Worm (Caenorhabditis elegans) whole organism, L4 larva: ENCODE data around the gene ttr-23.

Experiments used
- mdl-1 ChIP-seq, 2 experiments: fragments of 150-350 bp in 1 of 2; sonication (generic microtip) in 1 of 2; optimal IDR thresholded peaks; 2 replicates each; lab custom pipeline; 2014 to 2017; ENCODE audit warnings: missing biosample characterization in 2 of 2, missing genetic modification characterization in 2 of 2
- mxl-2 ChIP-seq: fragments of 200-800 bp; sonication (Bioruptor generic); conservative IDR thresholded peaks from 2 replicates; pipeline ENCODE4 v1.3.6; 2022; ENCODE audit warnings: missing genetic modification reagents, missing genetic modification characterization, missing compliant biosample characterization
- nhr-102 ChIP-seq: sonication (generic microtip); optimal IDR thresholded peaks from 2 replicates; lab custom pipeline; 2016; ENCODE audit warnings: mild to moderate bottlenecking, missing genetic modification characterization, moderate library complexity, missing compliant biosample characterization

DNA sequence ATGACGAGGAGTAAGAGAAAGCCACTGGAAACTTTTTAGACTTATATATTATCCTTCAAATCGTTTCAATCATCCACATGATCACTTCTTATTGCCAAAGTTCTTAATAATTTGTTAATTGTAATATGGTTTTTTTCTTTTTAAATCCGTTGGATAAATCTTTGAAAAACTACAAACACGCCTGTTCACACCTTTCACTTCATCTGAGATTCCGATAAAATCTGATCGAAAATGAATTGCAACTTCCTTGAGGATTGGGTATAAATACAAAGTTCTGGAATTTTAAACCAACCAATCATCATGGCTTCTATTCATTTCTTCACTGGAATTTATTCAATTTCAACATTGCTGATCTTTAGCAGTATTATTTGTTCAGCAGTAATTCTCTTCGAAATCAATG, 29.0 kb downstream of the ttr-23 start, which contains the start of gene col-152:
- no peak for TF ChIP-seq mdl-1 (tag; optimal IDR thresholded peaks at IDR 0.05; lab: Kevin White, UChicago)
- no peak for TF ChIP-seq mxl-2 (GFP tag; lab: Robert Waterston, UW)
- no peak for TF ChIP-seq nhr-102 (tag; lab: Kevin White, UChicago)
